Fruit fly (Drosophila melanogaster): ENCODE results near the gene Lsd-2.
A peak's percentile ranks its signal among the peaks of the same experiment; 100 is the strongest.

The Lsd-2 gene

DNA sequence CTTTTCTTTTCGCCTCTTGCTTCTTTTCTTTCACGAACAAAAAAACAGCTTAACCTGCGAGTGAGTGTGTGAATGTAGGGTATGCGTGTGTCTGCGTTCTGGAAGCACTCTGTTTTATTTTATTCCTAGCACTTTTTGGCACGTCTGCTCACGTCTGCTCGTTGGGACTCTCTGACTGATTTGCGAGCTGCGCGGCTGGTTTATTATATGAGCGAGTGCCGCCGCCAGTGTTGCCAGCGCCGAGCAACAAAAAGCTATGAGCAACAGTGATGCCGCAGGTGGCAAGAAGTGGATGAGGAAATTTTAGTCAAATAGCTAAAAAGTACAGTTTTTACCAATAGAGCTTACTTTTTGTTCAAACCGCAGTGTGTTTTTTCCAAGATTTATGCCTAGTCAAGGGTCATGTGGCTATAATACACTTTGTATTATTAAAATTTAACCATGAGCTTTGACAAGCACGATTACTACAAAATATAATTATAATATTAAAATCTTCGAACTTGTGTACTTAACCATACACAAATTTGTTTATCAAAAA is at the start of gene Lsd-2 (continued):
- TF ChIP-seq CrebB (tag; optimal IDR thresholded peaks at IDR 0.05), result no peak
- 0 out of 2 replicates have a peak, but pooled peaks have one; percentile 43 for TF ChIP-seq chm (GFP tag; IDR thresholded peaks at IDR 0.05)
- no peak for TF ChIP-seq salm (tag; optimal IDR thresholded peaks at IDR 0.05)
- TF ChIP-seq Lpt (GFP tag; optimal IDR thresholded peaks at IDR 0.05), result no peak
- TF ChIP-seq fd102C (GFP tag; optimal IDR thresholded peaks at IDR 0.05), result no peak
- TF ChIP-seq ara (GFP tag; IDR thresholded peaks at IDR 0.05), result 0 out of 2 replicates have a peak, but pooled peaks have one; percentile 6
- TF ChIP-seq pita (GFP tag; optimal IDR thresholded peaks at IDR 0.05), result no peak
- no peak for TF ChIP-seq CG4404 (GFP tag; IDR thresholded peaks at IDR 0.05)
- TF ChIP-seq HmgZ (tag; optimal IDR thresholded peaks at IDR 0.05), result peak; percentile 34
- TF ChIP-seq CG17829 (tag; optimal IDR thresholded peaks at IDR 0.05), result no peak
- no peak for TF ChIP-seq ewg (GFP tag; optimal IDR thresholded peaks at IDR 0.05)
- peak; percentile 25 for TF ChIP-seq eyg (GFP tag; optimal IDR thresholded peaks at IDR 0.05)
- TF ChIP-seq CG10267 (tag; optimal IDR thresholded peaks at IDR 0.05), result no peak
- no peak for TF ChIP-seq CG7987 (GFP tag; optimal IDR thresholded peaks at IDR 0.05)
- TF ChIP-seq CG18764 (GFP tag; optimal IDR thresholded peaks at IDR 0.05), result no peak
- TF ChIP-seq CG11504 (tag; optimal IDR thresholded peaks at IDR 0.05), result peak; percentile 94
- peak; percentile 46; the same call in 1 of the 2 replicates for TF ChIP-seq amos (GFP tag; IDR thresholded peaks at IDR 0.05; ENCODE audit: partially characterized antibody)
- TF ChIP-seq wdn (GFP tag; IDR thresholded peaks at IDR 0.05), result no peak
- no peak for TF ChIP-seq CG2889 (GFP tag; IDR thresholded peaks at IDR 0.05)
- TF ChIP-seq al (GFP tag; IDR thresholded peaks at IDR 0.05), result no peak
- no peak for TF ChIP-seq CG7928 (GFP tag; optimal IDR thresholded peaks at IDR 0.05)
- TF ChIP-seq Oaz (GFP tag; IDR thresholded peaks at IDR 0.05), result no peak
- peak; percentile 43 for TF ChIP-seq CoRest (tag; optimal IDR thresholded peaks at IDR 0.05)
- no peak for TF ChIP-seq sc (optimal IDR thresholded peaks at IDR 0.05)
- no peak for TF ChIP-seq sc (GFP tag; optimal IDR thresholded peaks at IDR 0.05)
- TF ChIP-seq Opbp (GFP tag; IDR thresholded peaks at IDR 0.05; ENCODE audit: partially characterized antibody), result no peak
- TF ChIP-seq cwo (GFP tag; optimal IDR thresholded peaks at IDR 0.05), result peak; percentile 1
- no peak for TF ChIP-seq Antp (GFP tag; optimal IDR thresholded peaks at IDR 0.05)
- peak; percentile 45 for TF ChIP-seq D19B (GFP tag; optimal IDR thresholded peaks at IDR 0.05)
- no peak for TF ChIP-seq Sox102F (GFP tag; optimal IDR thresholded peaks at IDR 0.05)
- TF ChIP-seq ase (GFP tag; IDR thresholded peaks at IDR 0.05), result no peak
- TF ChIP-seq gsb (GFP tag; IDR thresholded peaks at IDR 0.05), result no peak
- TF ChIP-seq crp (GFP tag; optimal IDR thresholded peaks at IDR 0.05), result no peak
- TF ChIP-seq mam (GFP tag; optimal IDR thresholded peaks at IDR 0.05), result peak; percentile 27
- no peak for TF ChIP-seq ro (GFP tag; IDR thresholded peaks at IDR 0.05)
- TF ChIP-seq Sin3A (optimal IDR thresholded peaks at IDR 0.05), result no peak
- TF ChIP-seq CG11398 (GFP tag; optimal IDR thresholded peaks at IDR 0.05), result no peak
- no peak for TF ChIP-seq cato (GFP tag; optimal IDR thresholded peaks at IDR 0.05; ENCODE audit: borderline replicate concordance)
- peak; percentile 39 for TF ChIP-seq CG4328 (GFP tag; optimal IDR thresholded peaks at IDR 0.05)
- peak; percentile 13 for TF ChIP-seq pzg (GFP tag; optimal IDR thresholded peaks at IDR 0.05)
- TF ChIP-seq CG4730 (GFP tag; IDR thresholded peaks at IDR 0.05), result no peak
- peak; percentile 27 for TF ChIP-seq ftz-f1 (GFP tag; optimal IDR thresholded peaks at IDR 0.05)
- TF ChIP-seq CG6765 (GFP tag; optimal IDR thresholded peaks at IDR 0.05), result no peak
- TF ChIP-seq CG7556 (GFP tag; optimal IDR thresholded peaks at IDR 0.05), result peak; percentile 10
- no peak for TF ChIP-seq jigr1 (GFP tag; IDR thresholded peaks at IDR 0.05)
- TF ChIP-seq lab (GFP tag; optimal IDR thresholded peaks at IDR 0.05), result peak; percentile 63
- no peak for TF ChIP-seq trh (GFP tag; optimal IDR thresholded peaks at IDR 0.05)
- TF ChIP-seq oc (tag; optimal IDR thresholded peaks at IDR 0.05), result peak; percentile 38
- TF ChIP-seq stwl (tag; optimal IDR thresholded peaks at IDR 0.05), result no peak
- peak; percentile 86 for TF ChIP-seq Ets65A (GFP tag)
- TF ChIP-seq lov (optimal IDR thresholded peaks at IDR 0.05), result no peak
- TF ChIP-seq lov (GFP tag; IDR thresholded peaks at IDR 0.05), result no peak
